Worm (Caenorhabditis elegans) whole organism, mixed stage, embryonic: ENCODE results near the gene srbc-76.

ENCODE experiments used
- elt-3 ChIP-seq: fragments of 150-350 bp; optimal IDR thresholded peaks from 2 replicates; lab custom pipeline; 2014; ENCODE audit warnings: missing biosample characterization, missing genetic modification characterization
- hlh-1 ChIP-seq: fragments of 150-350 bp; optimal IDR thresholded peaks from 2 replicates; lab custom pipeline; 2014; ENCODE audit warnings: missing biosample characterization, missing genetic modification reagents, missing genetic modification characterization
- sptf-1 ChIP-seq: sonication (generic microtip); optimal IDR thresholded peaks from 2 replicates; lab custom pipeline; 2017; ENCODE audit warnings: mild to moderate bottlenecking, missing genetic modification characterization, moderate library complexity, missing compliant biosample characterization

- TF ChIP-seq hlh-1 (tag; lab: Kevin White, UChicago) (no peak), sptf-1 (tag; lab: Kevin White, UChicago) (no peak), elt-3 (no peak)
Measured at ce11 chrV:15241259-15241658, 10.9 kb upstream of the srbc-76 start, which contains the start of gene chil-12.
